Worm (Caenorhabditis elegans) whole organism, L3 larva: ENCODE results near the gene oma-2.

Source experiments
- lin-39 ChIP-seq: fragments of 150-350 bp; optimal IDR thresholded peaks from 2 replicates; lab custom pipeline; 2018; ENCODE audit warnings: missing biosample characterization, missing genetic modification reagents, missing genetic modification characterization
- nfya-1 ChIP-seq: sonication (generic microtip); optimal IDR thresholded peaks from 2 replicates; lab custom pipeline; 2017; ENCODE audit warnings: missing genetic modification characterization, mild to moderate bottlenecking, missing compliant biosample characterization, antibody characterized with exemption, moderate library complexity; ENCODE audit not compliant: insufficient read depth
- skn-1 ChIP-seq: fragments of 150-350 bp; optimal IDR thresholded peaks from 2 replicates; lab custom pipeline; 2014; ENCODE audit warnings: missing biosample characterization, missing genetic modification characterization
- unc-62 ChIP-seq: fragments of 150-350 bp; sonication (generic microtip); optimal IDR thresholded peaks from 4 replicates; lab custom pipeline; 2014; ENCODE audit warnings: missing biosample characterization, missing genetic modification reagents, missing genetic modification characterization

DNA sequence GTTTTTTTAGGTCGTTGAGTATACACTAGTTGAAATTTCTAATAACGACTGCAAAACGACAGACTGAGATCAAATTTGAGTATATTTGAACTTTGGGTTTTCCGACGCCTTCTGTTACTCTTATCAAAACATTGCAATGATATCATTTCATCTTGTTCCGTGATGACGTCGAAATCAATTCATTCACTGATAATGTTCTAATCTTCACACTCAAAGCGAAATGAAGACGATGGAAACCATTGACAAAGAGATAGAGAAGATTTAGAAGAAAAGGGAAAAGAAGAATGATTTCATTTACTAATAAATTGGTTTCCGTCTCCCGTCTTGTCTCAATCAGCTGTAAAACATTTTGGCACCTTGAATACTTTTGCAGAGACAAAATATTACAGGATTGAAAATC is 43.9 kb downstream of the oma-2 start:
- TF ChIP-seq skn-1 (tag; lab: Kevin White, UChicago) = no peak
- no peak for TF ChIP-seq lin-39
- no peak for TF ChIP-seq unc-62 (GFP tag; lab: Kevin White, UChicago)
- no peak for TF ChIP-seq nfya-1 (tag; lab: Kevin White, UChicago)
